Worm (Caenorhabditis elegans): Measurements from ENCODE around the gene bud-13.

bud-13 gene

DNA sequence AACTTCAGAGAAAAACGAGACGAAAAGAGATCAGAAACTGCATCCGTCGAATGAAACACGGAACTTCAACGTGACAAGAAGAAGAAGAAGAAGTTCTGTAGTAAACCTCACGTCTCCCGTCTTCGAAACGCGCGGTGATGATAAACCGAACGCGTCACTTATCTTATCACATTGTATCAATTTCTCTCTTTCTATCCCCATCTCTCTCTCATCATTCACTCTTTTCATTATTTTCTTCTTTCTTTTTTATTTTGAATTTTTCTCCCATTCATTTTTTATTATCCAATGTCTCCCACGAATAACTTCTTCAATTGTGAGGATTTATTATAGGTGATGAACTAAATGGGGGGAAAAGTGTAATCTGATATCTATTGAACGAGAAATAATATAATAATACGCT lies 19.3 kb upstream of the bud-13 start:
- no peak for TF ChIP-seq tra-1 (GFP tag; IDR thresholded peaks at IDR 0.05)
- TF ChIP-seq hlh-11 (tag; optimal IDR thresholded peaks at IDR 0.05): peak; percentile 76
- peak; percentile 69 for TF ChIP-seq dve-1 (tag; optimal IDR thresholded peaks at IDR 0.05; ENCODE audit: insufficient read depth)
- peak; percentile 14 to 54 for TF ChIP-seq lsy-2 (tag; optimal IDR thresholded peaks at IDR 0.05)
- TF ChIP-seq unc-62 (GFP tag; optimal IDR thresholded peaks at IDR 0.05 in 1 of 2): peak in 1 of 2 experiments; percentile 8
- no peak for TF ChIP-seq unc-62 (tag; optimal IDR thresholded peaks at IDR 0.05)
- TF ChIP-seq cey-2 (tag; optimal IDR thresholded peaks at IDR 0.05; ENCODE audit: borderline replicate concordance, insufficient read depth): peak; percentile 70
- no peak for TF ChIP-seq ceh-44 (GFP tag; IDR thresholded peaks at IDR 0.05)
- no peak for TF ChIP-seq nhr-6 (tag; optimal IDR thresholded peaks at IDR 0.05)
- peak; percentile 78 for TF ChIP-seq mxl-3 (GFP tag; optimal IDR thresholded peaks at IDR 0.05)
- peak; percentile 63 for TF ChIP-seq nhr-48 (tag; optimal IDR thresholded peaks at IDR 0.05)
- no peak for TF ChIP-seq Y5F2A.4 (GFP tag; optimal IDR thresholded peaks at IDR 0.05)
- peak; percentile 21 for TF ChIP-seq mep-1 (tag; optimal IDR thresholded peaks at IDR 0.05)
- TF ChIP-seq hlh-30 (tag; optimal IDR thresholded peaks at IDR 0.05; ENCODE audit: insufficient read depth): peak; percentile 70
- peak; percentile 49 for TF ChIP-seq nhr-28 (tag; optimal IDR thresholded peaks at IDR 0.05)
- TF ChIP-seq zag-1 (tag; optimal IDR thresholded peaks at IDR 0.05): no peak
- no peak for TF ChIP-seq lin-15B (tag; optimal IDR thresholded peaks at IDR 0.05)
- peak; percentile 42 to 75 for TF ChIP-seq mdl-1 (tag; optimal IDR thresholded peaks at IDR 0.05)

DNA sequence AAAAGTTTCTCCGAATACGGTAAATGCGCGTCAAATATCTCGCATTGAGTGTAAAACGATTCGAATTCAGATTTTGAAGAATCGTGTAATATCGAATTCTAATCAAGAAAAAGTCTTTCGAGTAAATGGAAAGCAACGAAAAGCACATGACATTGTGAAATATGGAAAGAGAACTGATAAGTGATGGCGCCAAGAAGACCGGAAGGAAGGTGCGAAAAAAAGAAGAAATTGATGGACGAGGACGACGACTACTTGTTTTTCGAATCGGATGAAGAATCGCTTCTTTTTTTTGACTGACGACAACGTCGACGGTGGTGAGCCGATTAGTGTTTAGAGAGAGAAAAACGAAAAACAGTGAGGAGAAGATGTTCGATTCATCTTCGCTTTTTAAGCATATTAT lies 18.4 kb upstream of the bud-13 start:
- TF ChIP-seq F49E8.2 (tag; optimal IDR thresholded peaks at IDR 0.05; ENCODE audit: borderline replicate concordance): no peak
- TF ChIP-seq ceh-20 (GFP tag; IDR thresholded peaks at IDR 0.05): no peak
- TF ChIP-seq unc-62 (GFP tag; optimal IDR thresholded peaks at IDR 0.05 in 1 of 2): peak in 1 of 2 experiments; percentile 86
- TF ChIP-seq unc-62 (tag; optimal IDR thresholded peaks at IDR 0.05): no peak
- no peak for TF ChIP-seq pha-4 (GFP tag; IDR thresholded peaks at IDR 0.05)
- no peak for TF ChIP-seq pha-4 (tag; optimal IDR thresholded peaks at IDR 0.05)
- TF ChIP-seq lin-13 (GFP tag; optimal IDR thresholded peaks at IDR 0.05): no peak
- TF ChIP-seq aly-2 (tag; optimal IDR thresholded peaks at IDR 0.05): no peak
- TF ChIP-seq dve-1 (tag; optimal IDR thresholded peaks at IDR 0.05; ENCODE audit: insufficient read depth): peak; percentile 39
- TF ChIP-seq pqm-1 (tag; optimal IDR thresholded peaks at IDR 0.05): peak; percentile 50
- no peak for TF ChIP-seq cey-2 (tag; optimal IDR thresholded peaks at IDR 0.05; ENCODE audit: borderline replicate concordance, insufficient read depth)
- no peak for TF ChIP-seq mes-2 (tag; optimal IDR thresholded peaks at IDR 0.05; ENCODE audit: poor library complexity, severe bottlenecking)
- TF ChIP-seq ama-1 (optimal IDR thresholded peaks at IDR 0.05): no peak
- TF ChIP-seq mxl-2 (GFP tag; conservative IDR thresholded peaks at IDR 0.05): no peak
- TF ChIP-seq nhr-48 (tag; optimal IDR thresholded peaks at IDR 0.05): peak; percentile 22
- no peak for TF ChIP-seq nhr-237 (tag; optimal IDR thresholded peaks at IDR 0.05)
- TF ChIP-seq Y105C5A.15 (GFP tag; IDR thresholded peaks at IDR 0.05): no peak
- no peak for TF ChIP-seq tra-1 (GFP tag; IDR thresholded peaks at IDR 0.05)
- no peak for TF ChIP-seq Y5F2A.4 (GFP tag; optimal IDR thresholded peaks at IDR 0.05)
- TF ChIP-seq nhr-25 (tag; optimal IDR thresholded peaks at IDR 0.05; ENCODE audit: borderline replicate concordance, insufficient read depth): no peak
- peak; percentile 76 for TF ChIP-seq hlh-30 (tag; optimal IDR thresholded peaks at IDR 0.05; ENCODE audit: insufficient read depth)
- no peak for TF ChIP-seq spr-3 (GFP tag; optimal IDR thresholded peaks at IDR 0.05)
- TF ChIP-seq ceh-62 (tag; optimal IDR thresholded peaks at IDR 0.05): no peak
- TF ChIP-seq mxl-3 (GFP tag; optimal IDR thresholded peaks at IDR 0.05): peak; percentile 3
- peak; percentile 69 for TF ChIP-seq nhr-28 (tag; optimal IDR thresholded peaks at IDR 0.05)
- TF ChIP-seq fos-1 (tag; optimal IDR thresholded peaks at IDR 0.05): no peak
- TF ChIP-seq ZK337.2 (GFP tag; IDR thresholded peaks at IDR 0.05): no peak
- TF ChIP-seq saeg-2 (GFP tag; IDR thresholded peaks at IDR 0.05): no peak
- TF ChIP-seq snpc-4 (tag; optimal IDR thresholded peaks at IDR 0.05): no peak
- TF ChIP-seq nhr-10 (tag; optimal IDR thresholded peaks at IDR 0.05): no peak
- TF ChIP-seq hlh-11 (tag; optimal IDR thresholded peaks at IDR 0.05): peak; percentile 75
- TF ChIP-seq hif-1 (tag; optimal IDR thresholded peaks at IDR 0.05): no peak
- no peak for TF ChIP-seq mdt-29 (GFP tag; IDR thresholded peaks at IDR 0.05)
- no peak for TF ChIP-seq ceh-44 (GFP tag; IDR thresholded peaks at IDR 0.05)
- no peak for TF ChIP-seq F44E2.7 (GFP tag; IDR thresholded peaks at IDR 0.05)
- peak in 1 of 2 experiments; percentile 61 for TF ChIP-seq mdl-1 (tag; optimal IDR thresholded peaks at IDR 0.05)
- no peak for TF ChIP-seq dmd-8 (GFP tag; IDR thresholded peaks at IDR 0.05)
- peak; percentile 27; the same call in 1 of the 2 replicates for TF ChIP-seq dmd-6 (GFP tag; IDR thresholded peaks at IDR 0.05)
- peak in 1 of 2 experiments; percentile 20 for TF ChIP-seq lsy-2 (tag; optimal IDR thresholded peaks at IDR 0.05)
- no peak for TF ChIP-seq ctbp-1 (GFP tag; IDR thresholded peaks at IDR 0.05)

Measured in whole organism, L4 larva.